Worm (Caenorhabditis elegans) whole organism, L2 larva: Measurements from ENCODE around the gene sftb-6.

ENCODE experiments used
- aly-2 ChIP-seq: fragments of 150-350 bp; optimal IDR thresholded peaks from 2 replicates; lab custom pipeline; 2014; ENCODE audit warnings: missing biosample characterization, missing genetic modification characterization
- crh-2 ChIP-seq: sonication (generic microtip); optimal IDR thresholded peaks from 2 replicates; lab custom pipeline; 2017; ENCODE audit warnings: missing biosample characterization, missing genetic modification characterization
- gmeb-1 ChIP-seq: fragments of 150-350 bp; optimal IDR thresholded peaks from 2 replicates; lab custom pipeline; 2014; ENCODE audit warnings: missing biosample characterization, missing genetic modification characterization
- nhr-129 ChIP-seq: fragments of 150-350 bp; optimal IDR thresholded peaks from 2 replicates; lab custom pipeline; 2014; ENCODE audit warnings: missing biosample characterization, missing genetic modification characterization
- nhr-237 ChIP-seq: fragments of 150-350 bp; optimal IDR thresholded peaks from 2 replicates; lab custom pipeline; 2014; ENCODE audit warnings: missing biosample characterization, missing genetic modification characterization
- skn-1 ChIP-seq: sonication (generic microtip); optimal IDR thresholded peaks from 2 replicates; lab custom pipeline; 2017; ENCODE audit warnings: missing biosample characterization, missing genetic modification characterization

ce11 chrII:121121-121520 is 22.9 kb downstream of the sftb-6 start, which contains the start of gene K10B4.3:
- TF ChIP-seq gmeb-1 (no peak), nhr-237 (tag; lab: Kevin White, UChicago) (no peak), nhr-129 (tag; lab: Kevin White, UChicago) (no peak), crh-2 (tag; lab: Kevin White, UChicago) (no peak), aly-2 (tag; lab: Kevin White, UChicago) (no peak), skn-1 (tag; lab: Kevin White, UChicago) (no peak)
